Fruit fly (Drosophila melanogaster): Measurements from ENCODE around the gene tacc.

DNA sequence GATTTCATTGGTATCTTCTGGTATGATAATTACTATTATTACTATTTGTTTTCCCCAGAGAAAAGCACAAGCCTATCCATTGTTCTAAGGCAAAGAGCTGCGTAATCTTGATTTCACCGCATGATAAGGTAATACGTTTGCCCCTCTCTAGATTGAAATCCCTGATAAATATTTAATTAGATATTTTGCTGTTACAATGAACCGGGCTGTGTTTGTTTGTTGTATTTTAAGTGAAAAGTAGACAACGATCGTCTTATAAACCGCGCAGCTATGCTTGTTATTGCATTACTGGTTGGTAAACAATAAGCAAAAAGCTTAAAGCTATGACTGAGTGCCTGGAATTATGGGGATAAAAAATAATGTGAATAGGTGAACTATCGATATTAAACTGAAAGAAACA is 54.1 kb downstream of the tacc start:
- TF ChIP-seq Sox14 (GFP tag; optimal IDR thresholded peaks at IDR 0.05) (no peak), CG34406 (GFP tag; optimal IDR thresholded peaks at IDR 0.05) (no peak), CG7368 (GFP tag; optimal IDR thresholded peaks at IDR 0.05) (no peak), Lpt (GFP tag; optimal IDR thresholded peaks at IDR 0.05) (no peak), CG32006 (GFP tag; optimal IDR thresholded peaks at IDR 0.05) (no peak)

Measured in whole organism, prepupa.